Worm (Caenorhabditis elegans) whole organism, L4 larva: Measurements from ENCODE around the gene F36D4.5.

Experiments
- F44E2.7 ChIP-seq: fragments of 200-800 bp; sonication (Bioruptor generic); IDR thresholded peaks from 2 replicates; pipeline ENCODE4 v2.1.2; 2022; ENCODE audit warnings: missing genetic modification characterization, missing compliant biosample characterization
- dmd-9 ChIP-seq: fragments of 200-800 bp; sonication (Bioruptor generic); IDR thresholded peaks from 2 replicates; pipeline ENCODE4 v1.3.6; 2022; ENCODE audit warnings: missing genetic modification reagents, missing genetic modification characterization, missing compliant biosample characterization
- lin-15B ChIP-seq: fragments of 150-350 bp; sonication (generic microtip); optimal IDR thresholded peaks from 3 replicates; lab custom pipeline; 2014; ENCODE audit warnings: missing biosample characterization, missing genetic modification characterization
- nhr-11 ChIP-seq: fragments of 150-350 bp; optimal IDR thresholded peaks from 2 replicates; lab custom pipeline; 2014; ENCODE audit warnings: missing biosample characterization, missing genetic modification characterization
- vab-7 ChIP-seq: fragments of 200-800 bp; sonication (Bioruptor generic); IDR thresholded peaks from 2 replicates; pipeline ENCODE4 v1.3.6; 2022; ENCODE audit warnings: missing genetic modification reagents, missing genetic modification characterization, missing compliant biosample characterization
- zfp-2 ChIP-seq: sonication (generic microtip); optimal IDR thresholded peaks from 2 replicates; lab custom pipeline; 2016; ENCODE audit warnings: mild to moderate bottlenecking, missing genetic modification characterization, missing compliant biosample characterization
- ztf-11 ChIP-seq: fragments of 150-350 bp; optimal IDR thresholded peaks from 2 replicates; lab custom pipeline; 2014; ENCODE audit warnings: missing biosample characterization, missing genetic modification characterization

DNA sequence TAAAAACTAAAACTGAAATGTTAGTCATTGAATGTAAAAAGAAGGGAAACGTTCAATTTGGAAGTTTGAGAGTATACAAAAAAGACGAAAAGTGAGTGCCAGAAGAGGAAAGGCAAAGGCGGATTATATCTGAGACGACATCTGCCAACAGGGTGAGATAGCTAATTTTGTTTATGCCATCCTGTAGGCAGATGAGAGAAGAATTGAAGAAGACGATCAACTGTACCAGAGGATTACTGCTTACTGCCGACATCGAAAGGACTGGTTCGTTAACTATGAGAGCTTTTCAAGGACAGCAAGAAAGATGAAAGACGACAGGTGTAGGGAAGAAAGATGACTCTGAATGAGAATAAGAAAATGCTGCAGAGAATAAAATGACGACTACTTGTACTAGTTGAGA, 2.1 kb downstream of the F36D4.5 start:
- TF ChIP-seq vab-7 (GFP tag; lab: Robert Waterston, UW) = no peak
- no peak for TF ChIP-seq lin-15B (tag; lab: Kevin White, UChicago)
- no peak for TF ChIP-seq zfp-2
- no peak for TF ChIP-seq dmd-9 (GFP tag; lab: Robert Waterston, UW)
- TF ChIP-seq nhr-11 (tag; lab: Kevin White, UChicago) = no peak
- TF ChIP-seq F44E2.7 (GFP tag; lab: Robert Waterston, UW) = no peak
- TF ChIP-seq ztf-11 (tag; lab: Kevin White, UChicago) = no peak
